Worm (Caenorhabditis elegans): ENCODE results near the gene K07H8.5.

- TF ChIP-seq F55B11.4 (tag; optimal IDR thresholded peaks at IDR 0.05; ENCODE audit: borderline replicate concordance, insufficient read depth) (no peak), tbx-9 (tag; optimal IDR thresholded peaks at IDR 0.05; ENCODE audit: borderline replicate concordance) (no peak)
Measured at ce11 chrIV:8294650-8295049, 26.5 kb downstream of the K07H8.5 start, which contains the start of gene tbce-1.

All from whole organism, young adult.